Fruit fly (Drosophila melanogaster) whole organism, embryonic: ENCODE results near the gene wisp.

Source experiments
- Blimp-1 ChIP-seq: fragments of 200-800 bp; sonication (Bioruptor generic); optimal IDR thresholded peaks from 3 replicates; lab custom pipeline; 2018; ENCODE audit warnings: missing biosample characterization, missing genetic modification characterization, mild to moderate bottlenecking, moderate library complexity, missing genetic modification reagents
- CG10462 ChIP-seq: fragments of 200-800 bp; sonication (Bioruptor generic); optimal IDR thresholded peaks from 2 replicates; lab custom pipeline; 2016; ENCODE audit warnings: missing biosample characterization, missing genetic modification characterization
- CG10565 ChIP-seq: fragments of 200-800 bp; sonication (Bioruptor generic); optimal IDR thresholded peaks from 3 replicates; lab custom pipeline; 2016; ENCODE audit warnings: missing biosample characterization, mild to moderate bottlenecking, missing genetic modification characterization
- CG11085 ChIP-seq: fragments of 200-800 bp; sonication (Bioruptor generic); IDR thresholded peaks from 2 replicates; pipeline ENCODE4 v1.3.6; 2022; ENCODE audit warnings: missing biosample characterization, missing genetic modification characterization
- CG11398 ChIP-seq: fragments of 200-800 bp; sonication (Bioruptor generic); optimal IDR thresholded peaks from 2 replicates; lab custom pipeline; 2016; ENCODE audit warnings: missing biosample characterization, missing genetic modification characterization
- CG11456 ChIP-seq: fragments of 200-800 bp; sonication (Bioruptor generic); IDR thresholded peaks from 3 replicates; pipeline ENCODE4 v1.3.6; 2022; ENCODE audit warnings: missing biosample characterization, missing genetic modification characterization
- CG11560 ChIP-seq: fragments of 200-800 bp; sonication (Bioruptor generic); IDR thresholded peaks from 3 replicates; pipeline ENCODE4 v1.3.6; 2022; ENCODE audit warnings: missing biosample characterization, missing genetic modification characterization
- CG1233 ChIP-seq: fragments of 200-800 bp; sonication (Bioruptor generic); optimal IDR thresholded peaks from 4 replicates; lab custom pipeline; 2018; ENCODE audit warnings: missing biosample characterization, mild to moderate bottlenecking, missing genetic modification characterization
- CG12769 ChIP-seq: fragments of 200-800 bp; sonication (Bioruptor generic); optimal IDR thresholded peaks from 2 replicates; lab custom pipeline; 2019; ENCODE audit warnings: missing biosample characterization, mild to moderate bottlenecking, missing genetic modification characterization, moderate library complexity
- CG13894 ChIP-seq: fragments of 200-800 bp; sonication (Bioruptor generic); optimal IDR thresholded peaks from 3 replicates; lab custom pipeline; 2018; ENCODE audit warnings: missing biosample characterization, mild to moderate bottlenecking, missing genetic modification characterization, moderate library complexity
- CG14014 ChIP-seq: fragments of 200-800 bp; sonication (Bioruptor generic); IDR thresholded peaks from 2 replicates; pipeline ENCODE4 v1.3.6; 2022; ENCODE audit warnings: missing biosample characterization, missing genetic modification characterization
- CG1603 ChIP-seq: fragments of 200-800 bp; sonication (Bioruptor generic); optimal IDR thresholded peaks from 2 replicates; lab custom pipeline; 2019; ENCODE audit warnings: missing biosample characterization, mild to moderate bottlenecking, missing genetic modification characterization, moderate library complexity
- CG16863 ChIP-seq: fragments of 200-800 bp; sonication (Bioruptor generic); optimal IDR thresholded peaks from 3 replicates; lab custom pipeline; 2016; ENCODE audit warnings: missing biosample characterization, missing genetic modification characterization
- CG18599 ChIP-seq: fragments of 200-800 bp; sonication (Bioruptor generic); optimal IDR thresholded peaks from 3 replicates; lab custom pipeline; 2017; ENCODE audit warnings: missing biosample characterization, missing genetic modification characterization, mild to moderate bottlenecking, moderate library complexity, missing genetic modification reagents
- CG2678 ChIP-seq: fragments of 200-800 bp; sonication (Bioruptor generic); optimal IDR thresholded peaks from 3 replicates; lab custom pipeline; 2019; ENCODE audit warnings: missing biosample characterization, mild to moderate bottlenecking, missing genetic modification characterization, moderate library complexity
- CG32767 ChIP-seq: fragments of 200-800 bp; sonication (Bioruptor generic); IDR thresholded peaks from 2 replicates; pipeline ENCODE4 v1.3.6; 2022; ENCODE audit warnings: missing biosample characterization, missing genetic modification characterization
- CG3726 ChIP-seq: fragments of 200-800 bp; sonication (Bioruptor generic); IDR thresholded peaks from 3 replicates; pipeline ENCODE4, ENCODE4 v1.3.6; 2022; ENCODE audit warnings: missing biosample characterization, missing genetic modification characterization
- CG42726 ChIP-seq: fragments of 200-800 bp; sonication (Bioruptor generic); IDR thresholded peaks from 2 replicates; pipeline ENCODE4 v1.3.6; 2022; ENCODE audit warnings: missing biosample characterization, missing genetic modification characterization; ENCODE audit not compliant: partially characterized antibody
- CG4424 ChIP-seq: fragments of 200-800 bp; sonication (Bioruptor generic); optimal IDR thresholded peaks from 3 replicates; lab custom pipeline; 2016; ENCODE audit warnings: missing biosample characterization, missing genetic modification characterization
- CG4617 ChIP-seq: fragments of 200-800 bp; sonication (Bioruptor generic); optimal IDR thresholded peaks from 3 replicates; lab custom pipeline; 2016; ENCODE audit warnings: missing biosample characterization, missing genetic modification characterization, borderline replicate concordance
- CG4820 ChIP-seq: fragments of 200-800 bp; sonication (Bioruptor generic); optimal IDR thresholded peaks from 3 replicates; lab custom pipeline; 2016; ENCODE audit warnings: missing biosample characterization, missing genetic modification characterization
- CG8478 ChIP-seq: fragments of >200 bp; optimal IDR thresholded peaks from 2 replicates; lab custom pipeline; 2018
- CG8765 ChIP-seq: fragments of 200-800 bp; sonication (Bioruptor generic); IDR thresholded peaks from 2 replicates; pipeline ENCODE4 v1.3.6; 2022; ENCODE audit warnings: missing biosample characterization, missing genetic modification characterization
- CG9727 ChIP-seq: fragments of 200-800 bp; sonication (Bioruptor generic); optimal IDR thresholded peaks from 3 replicates; lab custom pipeline; 2017; ENCODE audit warnings: missing biosample characterization, mild to moderate bottlenecking, missing genetic modification characterization
- CG9817 ChIP-seq: fragments of 200-800 bp; sonication (Bioruptor generic); optimal IDR thresholded peaks from 2 replicates; lab custom pipeline; 2018; ENCODE audit warnings: missing biosample characterization, mild to moderate bottlenecking, missing genetic modification characterization, moderate library complexity
- Deaf1 ChIP-seq: fragments of 200-800 bp; optimal IDR thresholded peaks from 3 replicates; lab custom pipeline; 2019; ENCODE audit warnings: missing biosample characterization, mild to moderate bottlenecking, missing genetic modification characterization, moderate library complexity
- Dfd ChIP-seq, 2 experiments: fragments of >200 bp; optimal IDR thresholded peaks; 2 replicates each; lab custom pipeline; 2017; ENCODE audit warnings: missing biosample characterization in 2 of 2, missing genetic modification characterization in 2 of 2
- Doc3 ChIP-seq: fragments of 200-800 bp; sonication (Bioruptor generic); IDR thresholded peaks from 3 replicates; pipeline ENCODE4 v1.3.6; 2022; ENCODE audit warnings: missing biosample characterization, missing genetic modification characterization; ENCODE audit not compliant: partially characterized antibody
- ERR ChIP-seq: fragments of 200-800 bp; sonication (Bioruptor generic); optimal IDR thresholded peaks from 2 replicates; lab custom pipeline; 2016; ENCODE audit warnings: missing biosample characterization, missing genetic modification characterization
- Gug ChIP-seq: fragments of 200-800 bp; sonication (Bioruptor generic); IDR thresholded peaks from 4 replicates; pipeline ENCODE4 v1.3.6; 2022; ENCODE audit warnings: missing biosample characterization, missing genetic modification characterization
- HHEX ChIP-seq: fragments of 200-800 bp; sonication (Bioruptor generic); optimal IDR thresholded peaks from 3 replicates; lab custom pipeline; 2017; ENCODE audit warnings: missing biosample characterization, mild to moderate bottlenecking, missing genetic modification characterization, missing genetic modification reagents
- Meics ChIP-seq: fragments of 200-800 bp; sonication (Bioruptor generic); optimal IDR thresholded peaks from 2 replicates; lab custom pipeline; 2017; ENCODE audit warnings: missing biosample characterization, mild to moderate bottlenecking, missing genetic modification characterization
- NFAT ChIP-seq: fragments of 200-800 bp; sonication (Bioruptor generic); IDR thresholded peaks from 2 replicates; pipeline ENCODE4 v1.3.6; 2022; ENCODE audit warnings: missing biosample characterization, missing genetic modification characterization
- Ptx1 ChIP-seq: fragments of 200-800 bp; sonication (Bioruptor generic); IDR thresholded peaks from 2 replicates; pipeline ENCODE4 v1.3.6; 2022; ENCODE audit warnings: missing biosample characterization, missing genetic modification characterization
- dan ChIP-seq: fragments of 200-800 bp; sonication (Bioruptor generic); IDR thresholded peaks from 2 replicates; pipeline ENCODE4 v1.3.6; 2022; ENCODE audit warnings: missing biosample characterization, missing genetic modification characterization
- disco-r ChIP-seq: fragments of 200-800 bp; sonication (Bioruptor generic); optimal IDR thresholded peaks from 2 replicates; lab custom pipeline; 2016; ENCODE audit warnings: missing biosample characterization, missing genetic modification characterization
- fd3F ChIP-seq: fragments of 200-800 bp; sonication (Bioruptor generic); optimal IDR thresholded peaks from 2 replicates; lab custom pipeline; 2018; ENCODE audit warnings: missing biosample characterization, mild to moderate bottlenecking, missing genetic modification characterization, moderate library complexity
- fd96Cb ChIP-seq: fragments of 200-800 bp; sonication (Bioruptor generic); optimal IDR thresholded peaks from 2 replicates; lab custom pipeline; 2018; ENCODE audit warnings: missing biosample characterization, mild to moderate bottlenecking, missing genetic modification characterization, moderate library complexity
- gcm2 ChIP-seq: fragments of 200-800 bp; sonication (Bioruptor generic); optimal IDR thresholded peaks from 2 replicates; lab custom pipeline; 2016; ENCODE audit warnings: missing biosample characterization, missing genetic modification characterization
- gem ChIP-seq: fragments of 200-800 bp; sonication (Bioruptor generic); optimal IDR thresholded peaks from 2 replicates; lab custom pipeline; 2019; ENCODE audit warnings: missing biosample characterization, mild to moderate bottlenecking, missing genetic modification characterization, moderate library complexity
- grau ChIP-seq: fragments of 200-800 bp; optimal IDR thresholded peaks from 3 replicates; lab custom pipeline; 2019; ENCODE audit warnings: missing biosample characterization, mild to moderate bottlenecking, missing genetic modification characterization, moderate library complexity
- ham ChIP-seq: fragments of 200-800 bp; sonication (Bioruptor generic); IDR thresholded peaks from 2 replicates; pipeline ENCODE4 v1.3.6; 2022; ENCODE audit warnings: missing biosample characterization, missing genetic modification characterization
- ind ChIP-seq: fragments of 200-800 bp; sonication (Bioruptor generic); optimal IDR thresholded peaks from 3 replicates; lab custom pipeline; 2016; ENCODE audit warnings: missing biosample characterization, missing genetic modification characterization
- luna ChIP-seq: fragments of 200-800 bp; sonication (Bioruptor generic); optimal IDR thresholded peaks from 2 replicates; lab custom pipeline; 2016; ENCODE audit warnings: missing biosample characterization, missing genetic modification characterization
- nau ChIP-seq: fragments of 200-800 bp; sonication (Bioruptor generic); optimal IDR thresholded peaks from 3 replicates; lab custom pipeline; 2017; ENCODE audit warnings: missing biosample characterization, mild to moderate bottlenecking, missing genetic modification characterization, missing genetic modification reagents
- nerfin-1 ChIP-seq: fragments of 200-800 bp; sonication (Bioruptor generic); optimal IDR thresholded peaks from 3 replicates; lab custom pipeline; 2019; ENCODE audit warnings: missing biosample characterization, mild to moderate bottlenecking, missing genetic modification characterization, moderate library complexity
- prd ChIP-seq, 3 experiments: fragments of >200 bp in 2 of 3; fragments of 200-800 bp in 1 of 3; sonication (Bioruptor generic) in 1 of 3; optimal IDR thresholded peaks in 2 of 3; IDR thresholded peaks in 1 of 3; 2 replicates in 2 of 3; 3 replicates in 1 of 3; pipeline versions ENCODE4 v1.3.6 to Lab custom; 2017 to 2022; ENCODE audit warnings: missing biosample characterization in 1 of 3, missing genetic modification characterization in 1 of 3
- pum ChIP-seq: fragments of 200-800 bp; sonication (Bioruptor generic); optimal IDR thresholded peaks from 2 replicates; lab custom pipeline; 2016; ENCODE audit warnings: missing biosample characterization, missing genetic modification characterization
- seq ChIP-seq: fragments of 200-800 bp; sonication (Bioruptor generic); IDR thresholded peaks from 2 replicates; pipeline ENCODE4 v1.3.6; 2022; ENCODE audit warnings: missing biosample characterization, missing genetic modification characterization
- sob ChIP-seq: fragments of 200-800 bp; sonication (Bioruptor generic); IDR thresholded peaks from 2 replicates; pipeline ENCODE4 v1.3.6; 2022; ENCODE audit warnings: missing biosample characterization, missing genetic modification characterization
- zfh2 ChIP-seq: fragments of 200-800 bp; sonication (Bioruptor generic); optimal IDR thresholded peaks from 2 replicates; lab custom pipeline; 2016; ENCODE audit warnings: missing biosample characterization, missing genetic modification characterization

Gene wisp

dm6 chrX:11852310-11852709 is 41.4 kb upstream of the wisp start, which contains the start of gene p24-1 (continued):
- TF ChIP-seq Dfd (GFP tag; optimal IDR thresholded peaks at IDR 0.05; lab: Kevin White, UChicago) (no peak), Doc3 (GFP tag; lab: Robert Waterston, UW) (peak; percentile 70), CG32767 (no peak), CG3726 (no peak), fd3F (GFP tag; lab: Kevin White, UChicago) (no peak), CG1603 (tag; lab: Kevin White, UChicago) (peak; percentile 79), CG14014 (GFP tag; lab: Robert Waterston, UW) (no peak), ind (GFP tag; lab: Kevin White, UChicago) (peak; percentile 37), CG4820 (GFP tag; lab: Kevin White, UChicago) (peak; percentile 13), ERR (GFP tag; lab: Kevin White, UChicago) (peak; percentile 59), CG8478 (lab: Kevin White, UChicago) (no peak), CG11560 (no peak; the same call in 2 of the 3 replicates), sob (GFP tag; lab: Robert Waterston, UW) (peak; percentile 80), prd (optimal IDR thresholded peaks at IDR 0.05; lab: Kevin White, UChicago) (no peak), prd (GFP tag; IDR thresholded peaks at IDR 0.05; lab: Robert Waterston, UW) (peak; percentile 5; the same call in 1 of the 3 replicates), zfh2 (GFP tag; lab: Kevin White, UChicago) (peak; percentile 76), CG11398 (no peak), pum (GFP tag; lab: Kevin White, UChicago) (peak; percentile 28), CG11456 (GFP tag; lab: Robert Waterston, UW) (peak; percentile 60; the same call in 2 of the 3 replicates), CG9817 (peak; percentile 51), fd96Cb (tag; lab: Kevin White, UChicago) (no peak), CG2678 (tag; lab: Kevin White, UChicago) (peak; percentile 20), luna (GFP tag; lab: Kevin White, UChicago) (no peak), CG8765 (GFP tag; lab: Robert Waterston, UW) (no peak), Gug (peak; percentile 56; the same call in 2 of the 4 replicates), dan (GFP tag; lab: Robert Waterston, UW) (no peak), CG18599 (GFP tag; lab: Kevin White, UChicago) (peak; percentile 46), CG10565 (GFP tag; lab: Kevin White, UChicago) (no peak), nau (no peak), CG42726 (GFP tag; lab: Robert Waterston, UW) (peak; percentile 94), gem (tag; lab: Kevin White, UChicago) (peak; percentile 23), CG13894 (tag; lab: Kevin White, UChicago) (peak; percentile 71), Ptx1 (GFP tag; lab: Robert Waterston, UW) (peak; percentile 29; the same call in 1 of the 2 replicates), CG11085 (GFP tag; lab: Robert Waterston, UW) (peak; percentile 35; the same call in 1 of the 2 replicates), CG1233 (no peak), CG9727 (GFP tag; lab: Kevin White, UChicago) (no peak), disco-r (GFP tag; lab: Kevin White, UChicago) (peak; percentile 11), Blimp-1 (GFP tag; lab: Kevin White, UChicago) (no peak), Deaf1 (peak; percentile 18), HHEX (peak; percentile 25), CG16863 (no peak), CG4424 (GFP tag; lab: Kevin White, UChicago) (peak; percentile 15), gcm2 (GFP tag; lab: Kevin White, UChicago) (no peak), NFAT (GFP tag; lab: Robert Waterston, UW) (peak; percentile 81), CG4617 (GFP tag; lab: Kevin White, UChicago) (peak; percentile 54), Meics (GFP tag; lab: Kevin White, UChicago) (peak; percentile 34), grau (tag; lab: Kevin White, UChicago) (peak; percentile 40), CG12769 (tag; lab: Kevin White, UChicago) (peak; percentile 30), seq (GFP tag; lab: Robert Waterston, UW) (no peak), CG10462 (GFP tag; lab: Kevin White, UChicago) (no peak), ham (GFP tag; lab: Robert Waterston, UW) (no peak), nerfin-1 (tag; lab: Kevin White, UChicago) (peak; percentile 4)
